Fruit fly (Drosophila melanogaster): Measurements from ENCODE around the gene CG34177.

The CG34177 gene

DNA sequence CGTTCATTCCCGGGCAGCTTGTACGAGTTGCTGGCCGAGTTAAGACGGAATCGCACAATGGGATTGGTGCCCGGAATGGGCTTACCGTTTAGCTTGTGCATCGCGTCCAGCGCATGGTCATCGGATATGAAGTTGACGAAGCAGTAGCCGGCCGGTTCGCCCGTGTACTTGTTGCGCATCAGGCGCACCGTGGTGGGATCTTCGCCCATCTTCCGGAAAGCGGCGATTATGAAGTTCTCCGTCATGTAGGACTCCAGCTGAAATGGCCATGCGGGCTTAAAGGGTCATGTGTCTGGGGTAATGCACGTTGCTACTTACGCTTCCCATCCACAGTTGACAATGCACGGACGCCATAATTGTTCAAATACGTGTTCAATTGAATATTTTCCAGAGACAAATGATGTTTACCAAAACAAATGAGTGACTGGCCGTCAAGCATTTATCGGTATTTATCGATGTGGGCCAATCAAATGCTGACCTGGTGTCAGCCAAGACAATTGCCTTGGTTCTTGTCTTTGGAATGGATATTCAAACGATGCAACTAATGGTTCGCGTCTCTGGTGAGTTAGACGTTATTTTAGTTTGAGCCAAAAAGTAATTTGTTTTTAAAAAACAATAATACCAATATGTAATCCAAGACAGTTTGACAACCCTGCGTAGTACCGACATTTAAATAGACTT lies 20.4 kb downstream of the CG34177 start, which contains the start of the genes Secp43 and ND-B8 (continued):
- no peak for TF ChIP-seq Fer2 (tag; optimal IDR thresholded peaks at IDR 0.05)
- TF ChIP-seq HLH3B (GFP tag; IDR thresholded peaks at IDR 0.05) = no peak
- no peak for TF ChIP-seq sisA (GFP tag; IDR thresholded peaks at IDR 0.05)
- no peak for TF ChIP-seq CG4820 (GFP tag; optimal IDR thresholded peaks at IDR 0.05)
- TF ChIP-seq gcm2 (GFP tag; optimal IDR thresholded peaks at IDR 0.05) = no peak
- peak; percentile 36 for TF ChIP-seq CoRest (tag; optimal IDR thresholded peaks at IDR 0.05)
- no peak for TF ChIP-seq Sry-β (GFP tag; optimal IDR thresholded peaks at IDR 0.05)
- TF ChIP-seq HmgZ (tag; optimal IDR thresholded peaks at IDR 0.05) = peak; percentile 73
- no peak for TF ChIP-seq CG7372 (GFP tag; IDR thresholded peaks at IDR 0.05)
- no peak for TF ChIP-seq CG7556 (GFP tag; optimal IDR thresholded peaks at IDR 0.05)
- no peak for TF ChIP-seq Sox100B (GFP tag; optimal IDR thresholded peaks at IDR 0.05)
- TF ChIP-seq crp (GFP tag; optimal IDR thresholded peaks at IDR 0.05) = peak in 1 of 2 experiments; percentile 58
- no peak for TF ChIP-seq ase (GFP tag; IDR thresholded peaks at IDR 0.05)
- no peak for TF ChIP-seq CG15696 (tag; optimal IDR thresholded peaks at IDR 0.05)
- peak; percentile 47; the same call in 1 of the 2 replicates for TF ChIP-seq CG9932 (GFP tag; IDR thresholded peaks at IDR 0.05)
- no peak for TF ChIP-seq CG15269 (tag; optimal IDR thresholded peaks at IDR 0.05)
- TF ChIP-seq Elba2 (GFP tag; optimal IDR thresholded peaks at IDR 0.05) = no peak
- no peak for TF ChIP-seq CG14050 (GFP tag; IDR thresholded peaks at IDR 0.05)
- TF ChIP-seq CG17359 (tag; optimal IDR thresholded peaks at IDR 0.05) = no peak
- TF ChIP-seq vfl (GFP tag; optimal IDR thresholded peaks at IDR 0.05) = no peak
- TF ChIP-seq Chrac-16 (GFP tag; optimal IDR thresholded peaks at IDR 0.05) = no peak
- TF ChIP-seq cato (GFP tag; optimal IDR thresholded peaks at IDR 0.05; ENCODE audit: borderline replicate concordance) = no peak
- TF ChIP-seq Usf (GFP tag; optimal IDR thresholded peaks at IDR 0.05) = no peak
- TF ChIP-seq pita (GFP tag; optimal IDR thresholded peaks at IDR 0.05) = peak; percentile 90
- TF ChIP-seq shn (GFP tag; optimal IDR thresholded peaks at IDR 0.05) = no peak
- TF ChIP-seq Side (GFP tag; optimal IDR thresholded peaks at IDR 0.05) = no peak
- TF ChIP-seq exex (tag; optimal IDR thresholded peaks at IDR 0.05) = peak; percentile 16
- TF ChIP-seq CG30431 (GFP tag; optimal IDR thresholded peaks at IDR 0.05) = no peak
- TF ChIP-seq mld (GFP tag; IDR thresholded peaks at IDR 0.05; ENCODE audit: partially characterized antibody) = peak; percentile 73; the same call in 2 of the 3 replicates
- TF ChIP-seq CG14860 (GFP tag; IDR thresholded peaks at IDR 0.05; ENCODE audit: partially characterized antibody) = peak; percentile 65
- peak; percentile 64 for TF ChIP-seq Sin3A (optimal IDR thresholded peaks at IDR 0.05)
- TF ChIP-seq z (GFP tag; IDR thresholded peaks at IDR 0.05) = no peak
- no peak for TF ChIP-seq org-1 (GFP tag; optimal IDR thresholded peaks at IDR 0.05)
- no peak for TF ChIP-seq wek (GFP tag; optimal IDR thresholded peaks at IDR 0.05)
- TF ChIP-seq CG8281 (tag; optimal IDR thresholded peaks at IDR 0.05) = no peak
- peak; percentile 81 for TF ChIP-seq Med (GFP tag)
- peak; percentile 77 for TF ChIP-seq Dll (GFP tag; IDR thresholded peaks at IDR 0.05; ENCODE audit: partially characterized antibody)
- peak; percentile 45 for TF ChIP-seq Neu2 (GFP tag; optimal IDR thresholded peaks at IDR 0.05; ENCODE audit: borderline replicate concordance)
- no peak for TF ChIP-seq Dip2 (GFP tag; IDR thresholded peaks at IDR 0.05)
- TF ChIP-seq ATbp (GFP tag; optimal IDR thresholded peaks at IDR 0.05) = no peak
- no peak for TF ChIP-seq bab2 (GFP tag; optimal IDR thresholded peaks at IDR 0.05)
- no peak for TF ChIP-seq tx (GFP tag; optimal IDR thresholded peaks at IDR 0.05)
- TF ChIP-seq CG8089 (GFP tag; optimal IDR thresholded peaks at IDR 0.05) = no peak
- TF ChIP-seq psq (GFP tag; optimal IDR thresholded peaks at IDR 0.05) = no peak
- TF ChIP-seq Bgb (GFP tag; IDR thresholded peaks at IDR 0.05; ENCODE audit: partially characterized antibody) = peak; percentile 84
- no peak for TF ChIP-seq CG31388 (GFP tag; optimal IDR thresholded peaks at IDR 0.05)
- TF ChIP-seq jigr1 (GFP tag; IDR thresholded peaks at IDR 0.05) = no peak
- no peak for TF ChIP-seq br (optimal IDR thresholded peaks at IDR 0.05)
- TF ChIP-seq fu2 (GFP tag; optimal IDR thresholded peaks at IDR 0.05) = no peak
- peak; percentile 0 for TF ChIP-seq CG10147 (GFP tag; optimal IDR thresholded peaks at IDR 0.05)
- no peak for TF ChIP-seq emc (GFP tag; optimal IDR thresholded peaks at IDR 0.05)

Measured in whole organism, embryonic.